Worm (Caenorhabditis elegans): ENCODE data around the gene F59E12.6.

ce11 chrII:5651426-5651825 lies 20.7 kb upstream of the F59E12.6 start:
- no peak for TF ChIP-seq nhr-12 (tag; optimal IDR thresholded peaks at IDR 0.05)
- TF ChIP-seq nhr-28 (tag; optimal IDR thresholded peaks at IDR 0.05) = no peak
- TF ChIP-seq snpc-4 (tag; optimal IDR thresholded peaks at IDR 0.05) = no peak
- TF ChIP-seq pha-4 (tag; optimal IDR thresholded peaks at IDR 0.05) = no peak
- no peak for TF ChIP-seq blmp-1 (tag; optimal IDR thresholded peaks at IDR 0.05)
- no peak for TF ChIP-seq lin-13 (tag; optimal IDR thresholded peaks at IDR 0.05)
- no peak for TF ChIP-seq mls-2 (tag; optimal IDR thresholded peaks at IDR 0.05)

Measured in whole organism, mixed stage, embryonic.